Worm (Caenorhabditis elegans) whole organism, L1 larva: Measurements from ENCODE around the gene Y17D7C.6.

Experiments
- C04F5.9 ChIP-seq: sonication (generic microtip); optimal IDR thresholded peaks from 2 replicates; lab custom pipeline; 2016; ENCODE audit warnings: missing genetic modification characterization, missing compliant biosample characterization
- ceh-90 ChIP-seq: sonication (generic microtip); optimal IDR thresholded peaks from 2 replicates; lab custom pipeline; 2016; ENCODE audit warnings: missing genetic modification characterization, missing compliant biosample characterization
- ces-1 ChIP-seq: fragments of 150-350 bp; optimal IDR thresholded peaks from 2 replicates; lab custom pipeline; 2014; ENCODE audit warnings: missing biosample characterization, missing genetic modification reagents, missing genetic modification characterization
- elt-3 ChIP-seq, 6 experiments: fragments of 150-350 bp in 1 of 6; sonication (generic microtip); optimal IDR thresholded peaks; 2 replicates each; lab custom pipeline; 2017 to 2018; ENCODE audit warnings: missing biosample characterization in 6 of 6, missing genetic modification characterization in 6 of 6, inconsistent platforms in 1 of 6
- fos-1 ChIP-seq: fragments of 150-350 bp; optimal IDR thresholded peaks from 2 replicates; lab custom pipeline; 2014; ENCODE audit warnings: missing biosample characterization, missing genetic modification characterization
- jun-1 ChIP-seq: fragments of 150-350 bp; optimal IDR thresholded peaks from 2 replicates; lab custom pipeline; 2014; ENCODE audit warnings: missing biosample characterization, missing genetic modification reagents, missing genetic modification characterization
- lin-35 ChIP-seq, 2 experiments: fragments of 150-350 bp; optimal IDR thresholded peaks; 2 replicates each; lab custom pipeline; 2014; ENCODE audit warnings: missing biosample characterization in 2 of 2, missing genetic modification characterization in 2 of 2, missing genetic modification reagents in 2 of 2
- nhr-12 ChIP-seq: sonication (generic microtip); optimal IDR thresholded peaks from 2 replicates; lab custom pipeline; 2017; ENCODE audit warnings: missing biosample characterization, missing genetic modification characterization
- nhr-20 ChIP-seq: sonication (generic microtip); optimal IDR thresholded peaks from 2 replicates; lab custom pipeline; 2016; ENCODE audit warnings: mild to moderate bottlenecking, missing genetic modification characterization, missing compliant biosample characterization
- nhr-77 ChIP-seq: fragments of 150-350 bp; optimal IDR thresholded peaks from 2 replicates; lab custom pipeline; 2014; ENCODE audit warnings: missing biosample characterization, missing genetic modification characterization
- swsn-7 ChIP-seq: sonication (generic microtip); optimal IDR thresholded peaks from 2 replicates; lab custom pipeline; 2016; ENCODE audit warnings: missing genetic modification characterization, missing compliant biosample characterization
- tbx-2 ChIP-seq: sonication (generic microtip); optimal IDR thresholded peaks from 2 replicates; lab custom pipeline; 2016; ENCODE audit warnings: missing genetic modification characterization, missing compliant biosample characterization

- TF ChIP-seq jun-1 (tag; lab: Kevin White, UChicago) (no peak), elt-3 (tag; optimal IDR thresholded peaks at IDR 0.05; lab: Kevin White, UChicago) (no peak), fos-1 (tag; lab: Kevin White, UChicago) (no peak), lin-35 (GFP tag; optimal IDR thresholded peaks at IDR 0.05; lab: Kevin White, UChicago) (no peak), swsn-7 (tag; lab: Kevin White, UChicago) (no peak), nhr-77 (tag; lab: Kevin White, UChicago) (no peak), tbx-2 (no peak), ceh-90 (no peak), C04F5.9 (tag; lab: Kevin White, UChicago) (no peak), nhr-12 (no peak), ces-1 (GFP tag; lab: Kevin White, UChicago) (no peak), nhr-20 (tag; lab: Kevin White, UChicago) (no peak)
These were observed 35.2 kb upstream of the Y17D7C.6 start for ce11 chrV:18674367-18674766.
